Worm (Caenorhabditis elegans) whole organism, L3 larva: ENCODE results near the gene Y27F2A.8.
"Not testable (repeated sequence)": the region's sequence is repeated elsewhere in the genome, so short reads cannot be mapped to it uniquely, and the experiment has no call there.

Source experiments
- R02D3.7 ChIP-seq: fragments of 150-350 bp; optimal IDR thresholded peaks from 2 replicates; lab custom pipeline; 2014; ENCODE audit warnings: missing biosample characterization, missing genetic modification characterization
- ceh-16 ChIP-seq: sonication (generic microtip); optimal IDR thresholded peaks from 2 replicates; lab custom pipeline; 2017; ENCODE audit warnings: missing biosample characterization, missing genetic modification characterization
- ceh-9 ChIP-seq: sonication (generic microtip); optimal IDR thresholded peaks from 2 replicates; lab custom pipeline; 2018; ENCODE audit warnings: missing biosample characterization, missing genetic modification characterization
- daf-12 ChIP-seq: fragments of 150-350 bp; optimal IDR thresholded peaks from 2 replicates; lab custom pipeline; 2014; ENCODE audit warnings: missing biosample characterization, missing genetic modification reagents, missing genetic modification characterization
- egl-27 ChIP-seq: sonication (generic microtip); optimal IDR thresholded peaks from 4 replicates; lab custom pipeline; 2017; ENCODE audit warnings: missing biosample characterization, missing genetic modification reagents, missing genetic modification characterization
- egl-5 ChIP-seq: fragments of 150-350 bp; optimal IDR thresholded peaks from 2 replicates; lab custom pipeline; 2017; ENCODE audit warnings: missing biosample characterization, missing genetic modification reagents, missing genetic modification characterization, inconsistent platforms
- elt-1 ChIP-seq: fragments of 150-350 bp; optimal IDR thresholded peaks from 2 replicates; lab custom pipeline; 2014; ENCODE audit warnings: missing biosample characterization, missing genetic modification characterization
- elt-2 ChIP-seq: sonication (generic microtip); optimal IDR thresholded peaks from 2 replicates; lab custom pipeline; 2016; ENCODE audit warnings: missing genetic modification reagents, mild to moderate bottlenecking, missing genetic modification characterization, missing compliant biosample characterization
- elt-3 ChIP-seq, 3 experiments: fragments of 150-350 bp in 1 of 3; sonication (generic microtip) in 2 of 3; optimal IDR thresholded peaks; 2 replicates in 2 of 3; 4 replicates in 1 of 3; lab custom pipeline; 2014 to 2017; ENCODE audit warnings: missing biosample characterization in 3 of 3, missing genetic modification characterization in 3 of 3
- eor-1 ChIP-seq, 2 experiments: fragments of 150-350 bp; optimal IDR thresholded peaks; 2 replicates each; lab custom pipeline; 2014 to 2018; ENCODE audit warnings: missing biosample characterization in 2 of 2, missing genetic modification characterization in 2 of 2
- fkh-2 ChIP-seq: fragments of 150-350 bp; optimal IDR thresholded peaks from 2 replicates; lab custom pipeline; 2014; ENCODE audit warnings: missing biosample characterization, missing genetic modification reagents, missing genetic modification characterization
- hmg-11 ChIP-seq: sonication (generic microtip); optimal IDR thresholded peaks from 2 replicates; lab custom pipeline; 2016; ENCODE audit warnings: missing genetic modification characterization, missing compliant biosample characterization
- lin-39 ChIP-seq: fragments of 150-350 bp; optimal IDR thresholded peaks from 2 replicates; lab custom pipeline; 2018; ENCODE audit warnings: missing biosample characterization, missing genetic modification reagents, missing genetic modification characterization
- nfya-1 ChIP-seq: sonication (generic microtip); optimal IDR thresholded peaks from 2 replicates; lab custom pipeline; 2017; ENCODE audit warnings: missing genetic modification characterization, mild to moderate bottlenecking, missing compliant biosample characterization, antibody characterized with exemption, moderate library complexity; ENCODE audit not compliant: insufficient read depth
- nhr-11 ChIP-seq: fragments of 150-350 bp; optimal IDR thresholded peaks from 2 replicates; lab custom pipeline; 2014; ENCODE audit warnings: missing biosample characterization, missing genetic modification characterization
- nhr-23 ChIP-seq: fragments of 150-350 bp; optimal IDR thresholded peaks from 2 replicates; lab custom pipeline; 2014; ENCODE audit warnings: missing biosample characterization, missing genetic modification reagents, missing genetic modification characterization
- nhr-237 ChIP-seq: fragments of 150-350 bp; optimal IDR thresholded peaks from 2 replicates; lab custom pipeline; 2014; ENCODE audit warnings: missing biosample characterization, missing genetic modification characterization
- nhr-28 ChIP-seq: fragments of 150-350 bp; optimal IDR thresholded peaks from 2 replicates; lab custom pipeline; 2014; ENCODE audit warnings: missing biosample characterization, missing genetic modification characterization
- nhr-76 ChIP-seq: fragments of 150-350 bp; sonication (generic microtip); optimal IDR thresholded peaks from 5 replicates; lab custom pipeline; 2014; ENCODE audit warnings: missing biosample characterization, missing genetic modification characterization
- nhr-77 ChIP-seq: fragments of 150-350 bp; optimal IDR thresholded peaks from 2 replicates; lab custom pipeline; 2014; ENCODE audit warnings: missing biosample characterization, missing genetic modification characterization
- pha-4 ChIP-seq: fragments of 150-350 bp; optimal IDR thresholded peaks from 2 replicates; lab custom pipeline; 2014; ENCODE audit warnings: missing biosample characterization, missing genetic modification reagents, missing genetic modification characterization
- pqm-1 ChIP-seq: fragments of 150-350 bp; optimal IDR thresholded peaks from 2 replicates; lab custom pipeline; 2017; ENCODE audit warnings: missing biosample characterization, missing genetic modification characterization, inconsistent platforms
- sea-2 ChIP-seq: fragments of 150-350 bp; sonication (generic microtip); optimal IDR thresholded peaks from 4 replicates; lab custom pipeline; 2014; ENCODE audit warnings: missing biosample characterization, missing genetic modification reagents, missing genetic modification characterization
- skn-1 ChIP-seq: fragments of 150-350 bp; optimal IDR thresholded peaks from 2 replicates; lab custom pipeline; 2014; ENCODE audit warnings: missing biosample characterization, missing genetic modification characterization
- snpc-4 ChIP-seq: fragments of 150-350 bp; optimal IDR thresholded peaks from 2 replicates; lab custom pipeline; 2014; ENCODE audit warnings: missing biosample characterization, missing genetic modification characterization
- tbx-2 ChIP-seq: sonication (generic microtip); optimal IDR thresholded peaks from 2 replicates; lab custom pipeline; 2016; ENCODE audit warnings: mild to moderate bottlenecking, missing genetic modification characterization, missing compliant biosample characterization
- unc-39 ChIP-seq: sonication (generic microtip); optimal IDR thresholded peaks from 4 replicates; lab custom pipeline; 2017; ENCODE audit warnings: missing biosample characterization, missing genetic modification characterization
- unc-62 ChIP-seq: fragments of 150-350 bp; sonication (generic microtip); optimal IDR thresholded peaks from 4 replicates; lab custom pipeline; 2014; ENCODE audit warnings: missing biosample characterization, missing genetic modification reagents, missing genetic modification characterization
- zag-1 ChIP-seq: fragments of 150-350 bp; optimal IDR thresholded peaks from 2 replicates; lab custom pipeline; 2014; ENCODE audit warnings: missing biosample characterization, missing genetic modification characterization
- ztf-11 ChIP-seq: fragments of 150-350 bp; optimal IDR thresholded peaks from 2 replicates; lab custom pipeline; 2014; ENCODE audit warnings: missing biosample characterization, missing genetic modification characterization
- ztf-4 ChIP-seq: fragments of 150-350 bp; optimal IDR thresholded peaks from 2 replicates; lab custom pipeline; 2014; ENCODE audit warnings: missing biosample characterization, missing genetic modification characterization

Gene Y27F2A.8

ce11 chrII:3172176-3172575 is 11.4 kb upstream of the Y27F2A.8 start, which contains the start of gene Y27F2A.10:
TSS of gene Y27F2A.10 (minus strand) at chrII:3172276.
- TF ChIP-seq nhr-28 (tag; lab: Kevin White, UChicago) (no peak), snpc-4 (tag; lab: Kevin White, UChicago) (no peak), nhr-23 (tag; lab: Kevin White, UChicago) (no peak), ztf-4 (tag; lab: Kevin White, UChicago) (no peak), ceh-16 (tag; lab: Kevin White, UChicago) (no peak), tbx-2 (tag; lab: Kevin White, UChicago) (no peak), fkh-2 (tag; lab: Kevin White, UChicago) (no peak), daf-12 (tag; lab: Kevin White, UChicago) (no peak), elt-3 (tag; optimal IDR thresholded peaks at IDR 0.05; lab: Kevin White, UChicago) (no peak)

DNA sequence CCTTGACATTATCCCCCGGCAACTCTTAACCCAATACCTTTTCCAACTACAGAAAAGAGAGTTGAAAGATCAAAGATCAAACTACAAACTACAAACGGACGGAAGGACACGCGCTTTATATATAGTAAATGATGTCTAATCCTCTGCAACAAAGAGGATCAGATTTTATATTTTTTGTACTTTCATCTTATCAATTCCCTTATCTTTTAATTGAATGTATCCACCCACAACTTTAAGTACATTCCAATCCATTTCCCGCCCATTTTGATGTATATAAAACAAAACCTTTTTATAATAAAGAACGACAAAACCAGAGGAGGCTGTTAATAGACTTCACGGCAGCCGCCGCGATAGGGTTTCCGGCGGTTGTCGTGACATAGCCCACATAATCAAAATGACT is 5.9 kb upstream of the Y27F2A.8 start, which contains the start of gene sri-40:
Gene sri-40, plus strand, starts transcription at position 301 of the 400 bp plus-strand sequence.
- TF ChIP-seq elt-2, ztf-11, nhr-77 (tag; lab: Kevin White, UChicago): not testable (repeated sequence)

DNA sequence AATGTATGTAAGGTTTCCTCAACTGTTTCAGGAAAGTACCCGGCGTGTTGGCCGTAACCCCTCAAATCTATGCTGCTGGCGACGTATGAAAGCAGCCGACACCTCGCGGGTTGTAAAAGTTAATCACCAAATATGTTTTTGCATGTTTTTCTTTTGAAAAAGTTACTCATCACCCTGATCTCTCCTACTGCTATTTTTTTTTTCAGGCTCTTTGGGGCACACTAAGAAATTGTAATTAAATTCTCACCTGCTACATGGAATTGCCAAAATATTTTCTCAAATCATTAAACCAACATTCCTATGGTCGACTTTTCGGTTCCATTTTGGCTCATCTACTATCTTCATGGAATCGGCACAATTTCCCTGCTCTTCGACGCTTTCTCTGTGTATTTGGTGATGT is 1.3 kb downstream of the Y27F2A.8 start, which contains the start of gene sri-78:
Gene sri-78, plus strand, starts transcription at position 301 of the 400 bp plus-strand sequence.
- not testable (repeated sequence) for TF ChIP-seq ceh-9, unc-39, nhr-77 (tag; lab: Kevin White, UChicago)

DNA sequence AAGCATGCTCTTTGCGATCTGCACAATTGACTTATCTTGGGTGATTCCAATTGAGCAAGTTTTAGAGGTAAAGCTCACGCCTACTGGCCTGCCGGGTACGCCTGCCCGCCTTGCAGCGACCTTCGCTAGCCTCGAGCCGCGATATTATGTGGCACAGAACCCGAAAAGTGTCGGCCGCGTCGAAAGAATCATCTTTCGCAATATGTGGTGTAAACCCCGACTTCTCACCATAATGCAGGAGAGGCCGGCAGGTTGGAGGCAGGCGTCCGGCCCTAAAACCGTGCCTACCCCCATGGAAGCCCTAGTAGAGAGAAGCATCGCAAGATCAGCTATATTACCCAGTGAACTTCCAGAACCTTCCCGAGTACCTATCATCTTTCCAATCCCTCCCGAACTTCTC is 2.3 kb downstream of the Y27F2A.8 start:
- TF ChIP-seq sea-2 (GFP tag; lab: Kevin White, UChicago) (no peak), nhr-76 (tag; lab: Kevin White, UChicago) (no peak), egl-5 (tag; lab: Kevin White, UChicago) (no peak), fkh-2 (tag; lab: Kevin White, UChicago) (no peak), nhr-28 (tag; lab: Kevin White, UChicago) (no peak), daf-12 (tag; lab: Kevin White, UChicago) (no peak)

ce11 chrII:3189038-3189437 is 5.4 kb downstream of the Y27F2A.8 start, which contains the start of gene Y27F2A.11:
TSS of gene Y27F2A.11 (plus strand) at chrII:3189338.
- TF ChIP-seq nhr-11; pqm-1 (tag; lab: Kevin White, UChicago); nhr-77 (tag; lab: Kevin White, UChicago): not testable (repeated sequence)

ce11 chrII:3191544-3191943 is 8.0 kb downstream of the Y27F2A.8 start, which contains the start of gene Y27F2A.9:
TSS of gene Y27F2A.9 (minus strand) at chrII:3191644.
- TF ChIP-seq ztf-11, zag-1, nfya-1 (tag; lab: Kevin White, UChicago): not testable (repeated sequence)
- TF ChIP-seq, all 47 proteins: peak for 0; not testable (repeated sequence) for 47

DNA sequence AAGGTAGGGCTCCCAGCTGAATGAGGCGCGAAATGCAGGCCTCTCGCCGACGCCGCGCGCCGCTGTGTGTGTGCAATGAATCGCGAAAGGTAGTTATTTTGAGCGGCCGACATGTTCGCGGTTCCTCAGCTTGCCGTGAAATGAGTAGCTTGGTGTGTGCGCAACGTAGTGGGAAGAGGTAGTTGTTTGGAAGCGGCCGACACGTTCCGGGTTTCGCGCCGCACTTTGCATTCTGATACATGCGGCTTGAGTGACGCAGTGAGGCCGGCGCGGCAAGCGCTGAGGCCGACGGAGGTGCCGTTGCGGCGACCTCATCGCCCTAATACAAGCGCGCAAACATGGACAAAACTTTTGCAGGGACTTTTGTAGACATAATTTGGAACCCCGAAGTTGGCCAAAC is 12.1 kb downstream of the Y27F2A.8 start:
- TF ChIP-seq ceh-16 (tag; lab: Kevin White, UChicago) = no peak
- no peak for TF ChIP-seq pqm-1 (tag; lab: Kevin White, UChicago)
- TF ChIP-seq lin-39 (tag; lab: Kevin White, UChicago) = no peak
- no peak for TF ChIP-seq ztf-4 (tag; lab: Kevin White, UChicago)
- TF ChIP-seq elt-2 (tag; lab: Kevin White, UChicago) = no peak
- TF ChIP-seq nfya-1 (tag; lab: Kevin White, UChicago) = no peak
- no peak for TF ChIP-seq eor-1 (tag; optimal IDR thresholded peaks at IDR 0.05; lab: Kevin White, UChicago)
- no peak for TF ChIP-seq egl-5 (tag; lab: Kevin White, UChicago)
- no peak for TF ChIP-seq snpc-4 (tag; lab: Kevin White, UChicago)
- TF ChIP-seq pha-4 = no peak
- no peak for TF ChIP-seq ztf-11 (tag; lab: Kevin White, UChicago)

DNA sequence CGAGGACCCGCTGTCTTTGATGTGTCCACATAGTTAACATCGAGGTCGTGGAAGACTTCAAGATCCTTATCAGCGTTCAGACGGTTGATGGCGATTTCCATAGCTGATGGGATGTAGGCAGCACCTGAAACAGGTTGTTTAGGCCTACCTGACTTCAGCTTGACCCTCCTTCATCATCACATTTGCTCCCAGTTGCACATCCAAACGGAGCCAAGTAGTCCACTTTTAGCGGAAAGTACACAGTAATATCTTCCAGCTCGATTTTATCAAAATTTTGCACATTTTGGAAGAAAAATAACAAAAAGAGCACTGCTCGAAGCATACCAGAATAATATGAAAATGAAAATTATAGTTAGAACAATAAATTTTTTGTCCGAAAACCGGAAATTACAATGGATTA is 13.4 kb downstream of the Y27F2A.8 start, which contains the start of gene gcy-15:
Gene gcy-15, minus strand, starts transcription at position 101 of the 400 bp plus-strand sequence.
- TF ChIP-seq lin-39 (tag; lab: Kevin White, UChicago) (no peak), elt-1 (tag; lab: Kevin White, UChicago) (no peak), nhr-237 (tag; lab: Kevin White, UChicago) (no peak), unc-62 (GFP tag; lab: Kevin White, UChicago) (no peak), ceh-16 (tag; lab: Kevin White, UChicago) (no peak), unc-39 (tag; lab: Kevin White, UChicago) (no peak), R02D3.7 (tag; lab: Kevin White, UChicago) (no peak), egl-27 (tag; lab: Kevin White, UChicago) (no peak), skn-1 (tag; lab: Kevin White, UChicago) (no peak), nhr-77 (tag; lab: Kevin White, UChicago) (no peak), egl-5 (tag; lab: Kevin White, UChicago) (no peak), nhr-23 (tag; lab: Kevin White, UChicago) (no peak), ztf-4 (tag; lab: Kevin White, UChicago) (no peak), hmg-11 (no peak), eor-1 (tag; optimal IDR thresholded peaks at IDR 0.05; lab: Kevin White, UChicago) (no peak), tbx-2 (tag; lab: Kevin White, UChicago) (no peak)
